Fruit fly (Drosophila melanogaster): ENCODE data around the gene CG6527.

The CG6527 gene

DNA sequence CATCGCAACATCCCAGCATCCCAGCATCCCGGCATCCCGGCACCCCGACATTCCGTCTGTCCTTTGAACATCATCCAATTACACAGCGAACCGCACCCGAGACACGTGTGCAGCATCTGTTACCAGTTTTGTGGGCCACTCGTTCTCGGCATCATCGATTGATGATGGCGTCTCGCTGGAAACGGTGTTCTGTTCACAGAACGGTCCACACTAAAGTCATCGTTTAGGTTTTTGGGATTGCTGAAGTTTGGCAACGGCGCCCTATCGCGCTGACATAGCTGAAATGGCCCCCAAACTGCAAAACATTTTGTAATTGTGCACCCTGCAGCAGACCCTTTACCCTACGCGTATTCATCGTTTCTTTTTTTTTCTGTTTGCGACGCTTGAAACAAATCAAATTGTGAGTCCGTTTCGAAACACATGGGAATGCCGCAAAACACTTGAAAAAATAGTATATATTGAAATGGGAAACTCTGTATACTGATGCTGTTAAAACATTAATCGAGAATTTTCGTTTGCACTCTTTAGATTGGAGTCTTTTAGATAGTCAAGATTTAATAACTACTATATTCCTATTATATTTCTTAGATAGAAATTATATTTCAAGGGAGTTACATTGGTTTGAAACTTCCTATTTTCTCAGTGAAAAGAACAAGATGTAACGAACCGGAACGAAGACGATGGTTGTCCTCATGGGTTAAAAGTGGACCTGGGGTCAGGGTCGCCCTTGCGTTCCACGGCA lies 33.1 kb downstream of the CG6527 start:
- TF ChIP-seq CG8301 (tag; optimal IDR thresholded peaks at IDR 0.05) (no peak), CG4496 (GFP tag; IDR thresholded peaks at IDR 0.05) (0 out of 3 replicates have a peak, but pooled peaks have one; percentile 8), CG8159 (tag; optimal IDR thresholded peaks at IDR 0.05) (peak; percentile 69), EcR (GFP tag; optimal IDR thresholded peaks at IDR 0.05) (no peak), CG34367 (tag; optimal IDR thresholded peaks at IDR 0.05) (peak; percentile 50), CG15710 (tag; optimal IDR thresholded peaks at IDR 0.05) (peak; percentile 28), Snoo (tag; optimal IDR thresholded peaks at IDR 0.05) (no peak), CG10348 (GFP tag; IDR thresholded peaks at IDR 0.05) (no peak), D1 (tag; optimal IDR thresholded peaks at IDR 0.05) (no peak), CG17806 (tag; optimal IDR thresholded peaks at IDR 0.05) (peak; percentile 59), Pif1A (GFP tag; optimal IDR thresholded peaks at IDR 0.05) (peak; percentile 0), CG9948 (tag; optimal IDR thresholded peaks at IDR 0.05) (peak; percentile 42), fd96Ca (GFP tag; IDR thresholded peaks at IDR 0.05) (no peak)

DNA sequence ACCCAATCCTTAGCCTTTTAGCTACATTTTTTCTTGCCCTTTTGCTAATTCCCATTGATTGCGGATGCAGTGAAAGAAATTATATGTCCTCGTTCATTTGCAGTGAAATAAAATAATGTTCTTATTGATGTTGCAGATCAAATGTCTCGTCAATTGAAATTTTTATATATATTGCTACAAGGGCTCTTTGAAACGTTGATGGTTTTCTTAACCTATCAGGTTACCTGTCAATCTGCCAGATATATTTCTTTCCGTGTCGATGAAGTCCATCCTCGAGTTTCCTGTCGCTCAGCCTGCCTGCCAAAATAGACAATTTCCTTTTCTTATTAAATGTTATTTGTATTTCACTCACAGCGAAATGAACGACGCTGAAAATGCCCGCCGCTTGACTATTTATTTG lies 33.7 kb downstream of the CG6527 start:
- no peak for TF ChIP-seq Ets98B (GFP tag; IDR thresholded peaks at IDR 0.05)
- peak; percentile 7 for TF ChIP-seq CG8159 (tag; optimal IDR thresholded peaks at IDR 0.05)
- no peak for TF ChIP-seq EcR (GFP tag; optimal IDR thresholded peaks at IDR 0.05)
- TF ChIP-seq CG15710 (tag; optimal IDR thresholded peaks at IDR 0.05), result peak; percentile 1
- 0 out of 3 replicates have a peak, but pooled peaks have one; percentile 14 for TF ChIP-seq CG4496 (GFP tag; IDR thresholded peaks at IDR 0.05)
- TF ChIP-seq CG17806 (tag; optimal IDR thresholded peaks at IDR 0.05), result peak; percentile 47
- peak; percentile 22 for TF ChIP-seq CG9948 (tag; optimal IDR thresholded peaks at IDR 0.05)
- no peak for TF ChIP-seq CG8301 (tag; optimal IDR thresholded peaks at IDR 0.05)
- peak; percentile 14 for TF ChIP-seq Pif1A (GFP tag; optimal IDR thresholded peaks at IDR 0.05)

DNA sequence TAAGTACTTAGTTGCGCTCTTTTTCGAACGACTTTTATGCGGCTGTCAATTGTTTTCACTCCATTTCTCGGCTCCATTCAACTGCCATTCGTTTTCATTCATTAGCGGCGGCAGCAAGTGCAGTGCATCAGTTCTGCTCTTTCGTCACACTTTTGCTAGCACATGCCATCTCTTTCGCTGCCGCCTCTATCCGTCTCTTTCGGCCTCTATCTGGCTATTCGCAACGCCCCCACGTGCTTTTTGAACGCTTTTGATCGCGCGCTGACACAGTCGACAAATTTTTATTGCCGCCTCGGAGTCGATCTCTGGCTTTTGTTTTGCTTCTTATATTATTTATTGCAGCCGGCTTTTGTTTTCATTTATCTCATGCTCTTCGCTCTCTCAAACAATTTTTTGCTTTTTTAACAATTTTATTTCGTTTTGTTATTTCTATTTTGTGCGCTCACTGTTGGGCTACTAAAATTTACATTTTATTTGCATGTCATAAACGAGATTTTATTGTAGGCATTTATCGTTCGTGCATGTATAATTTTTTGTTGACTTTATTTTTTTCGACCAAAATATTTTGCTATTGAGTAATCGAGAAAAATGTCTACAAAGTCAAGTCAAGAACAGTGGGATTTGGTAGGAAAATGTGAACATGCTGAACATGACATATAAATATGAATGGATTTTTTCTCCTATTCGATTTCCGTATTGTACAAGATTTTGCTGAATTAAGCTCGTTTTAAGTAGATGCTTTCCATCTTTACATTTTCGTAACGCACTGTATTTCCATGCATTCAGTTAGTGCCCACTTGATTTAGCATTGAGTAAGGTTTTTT lies 36.3 kb downstream of the CG6527 start:
- TF ChIP-seq CG8159 (tag; optimal IDR thresholded peaks at IDR 0.05), result no peak
- TF ChIP-seq Ets98B (GFP tag; IDR thresholded peaks at IDR 0.05), result peak; percentile 8; the same call in 1 of the 2 replicates

DNA sequence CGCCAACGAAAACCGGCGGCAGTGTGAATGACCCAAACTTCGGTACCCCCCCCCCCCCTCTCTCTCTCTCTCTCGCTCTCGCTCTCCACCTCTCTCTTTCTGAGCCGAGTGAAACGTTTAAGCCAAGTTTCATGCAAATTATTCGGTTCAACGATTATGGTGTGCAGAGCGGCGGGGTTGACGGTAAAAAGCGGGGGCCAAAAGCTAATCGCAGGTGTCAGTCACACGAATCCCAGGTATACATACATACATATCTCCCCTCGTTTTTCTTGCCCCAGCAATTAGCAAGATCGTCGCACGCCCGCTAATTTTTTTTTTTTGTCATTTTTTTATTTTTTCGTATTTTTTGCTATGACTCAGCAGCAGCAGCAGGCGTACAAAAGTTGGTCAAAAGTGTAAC lies 37.3 kb downstream of the CG6527 start:
- TF ChIP-seq CG17806 (tag; optimal IDR thresholded peaks at IDR 0.05), result no peak
- no peak for TF ChIP-seq CG8301 (tag; optimal IDR thresholded peaks at IDR 0.05)
- no peak for TF ChIP-seq Pif1B (GFP tag; optimal IDR thresholded peaks at IDR 0.05)
- no peak for TF ChIP-seq D1 (tag; optimal IDR thresholded peaks at IDR 0.05)
- peak; percentile 47; the same call in 1 of the 3 replicates for TF ChIP-seq CG4496 (GFP tag; IDR thresholded peaks at IDR 0.05)
- 0 out of 2 replicates have a peak, but pooled peaks have one; percentile 11 for TF ChIP-seq CG10348 (GFP tag; IDR thresholded peaks at IDR 0.05)
- no peak for TF ChIP-seq CG34367 (tag; optimal IDR thresholded peaks at IDR 0.05)
- no peak for TF ChIP-seq CG8159 (tag; optimal IDR thresholded peaks at IDR 0.05)
- no peak for TF ChIP-seq CG15710 (tag; optimal IDR thresholded peaks at IDR 0.05)
- TF ChIP-seq Ets98B (GFP tag; IDR thresholded peaks at IDR 0.05), result peak; percentile 36; the same call in 1 of the 2 replicates
- peak; percentile 53 for TF ChIP-seq CG32121 (GFP tag; IDR thresholded peaks at IDR 0.05)
- no peak for TF ChIP-seq CG9948 (tag; optimal IDR thresholded peaks at IDR 0.05)
- TF ChIP-seq Pif1A (GFP tag; optimal IDR thresholded peaks at IDR 0.05), result no peak
- TF ChIP-seq CG14655 (GFP tag; optimal IDR thresholded peaks at IDR 0.05), result no peak
- TF ChIP-seq Snoo (tag; optimal IDR thresholded peaks at IDR 0.05), result no peak
- no peak for TF ChIP-seq CG13204 (GFP tag; optimal IDR thresholded peaks at IDR 0.05)
- peak; percentile 62; the same call in 1 of the 3 replicates for TF ChIP-seq fd96Ca (GFP tag; IDR thresholded peaks at IDR 0.05)
- TF ChIP-seq CG12605 (GFP tag; IDR thresholded peaks at IDR 0.05), result no peak
- TF ChIP-seq gl (tag; optimal IDR thresholded peaks at IDR 0.05), result no peak
- no peak for TF ChIP-seq rn (GFP tag; IDR thresholded peaks at IDR 0.05)
- peak; percentile 60 for TF ChIP-seq EcR (GFP tag; optimal IDR thresholded peaks at IDR 0.05)

DNA sequence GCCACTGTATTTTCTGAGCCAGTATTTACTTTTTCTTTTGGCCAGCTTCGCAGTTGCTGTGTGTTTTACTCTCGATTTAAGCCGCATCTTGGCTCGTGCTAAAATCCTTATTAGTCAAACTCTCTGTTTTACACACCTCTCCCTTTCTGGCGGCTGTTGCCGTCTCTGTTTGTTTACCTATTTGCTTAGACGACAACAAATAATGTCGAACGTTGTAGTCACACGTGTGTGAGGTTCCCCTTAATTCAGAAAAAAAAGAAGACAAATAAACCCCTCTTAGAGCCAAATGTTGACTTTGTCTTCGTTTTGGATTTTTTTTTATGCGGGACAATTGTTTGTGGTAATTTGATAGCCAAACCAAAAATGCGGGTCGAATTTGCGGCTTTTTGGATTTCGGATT lies 39.9 kb downstream of the CG6527 start:
- peak; percentile 10 for TF ChIP-seq CG14655 (GFP tag; optimal IDR thresholded peaks at IDR 0.05)
- no peak for TF ChIP-seq EcR (GFP tag; optimal IDR thresholded peaks at IDR 0.05)
- TF ChIP-seq CG12605 (GFP tag; IDR thresholded peaks at IDR 0.05), result no peak
- no peak for TF ChIP-seq CG8159 (tag; optimal IDR thresholded peaks at IDR 0.05)
- TF ChIP-seq CG34367 (tag; optimal IDR thresholded peaks at IDR 0.05), result no peak
- no peak for TF ChIP-seq CG15710 (tag; optimal IDR thresholded peaks at IDR 0.05)
- TF ChIP-seq Pif1A (GFP tag; optimal IDR thresholded peaks at IDR 0.05), result no peak
- TF ChIP-seq fd96Ca (GFP tag; IDR thresholded peaks at IDR 0.05), result no peak
- no peak for TF ChIP-seq CG13204 (GFP tag; optimal IDR thresholded peaks at IDR 0.05)
- TF ChIP-seq Snoo (tag; optimal IDR thresholded peaks at IDR 0.05), result no peak
- TF ChIP-seq Ets98B (GFP tag; IDR thresholded peaks at IDR 0.05), result peak; percentile 30; the same call in 1 of the 2 replicates
- TF ChIP-seq rn (GFP tag; IDR thresholded peaks at IDR 0.05), result no peak
- no peak for TF ChIP-seq CG8301 (tag; optimal IDR thresholded peaks at IDR 0.05)
- TF ChIP-seq CG10348 (GFP tag; IDR thresholded peaks at IDR 0.05), result no peak
